Fruit fly (Drosophila melanogaster) whole organism, prepupa: ENCODE measurements around the gene CG45218.

Source experiments
- Blimp-1 ChIP-seq: fragments of 200-800 bp; sonication (Bioruptor generic); optimal IDR thresholded peaks from 3 replicates; lab custom pipeline; 2017; ENCODE audit warnings: missing biosample characterization, missing genetic modification characterization, mild to moderate bottlenecking, moderate library complexity, missing genetic modification reagents
- CG10631 ChIP-seq: fragments of 200-800 bp; sonication (Bioruptor generic); optimal IDR thresholded peaks from 2 replicates; lab custom pipeline; 2016; ENCODE audit warnings: missing biosample characterization, missing genetic modification characterization
- CG10669 ChIP-seq: fragments of 200-800 bp; sonication (Bioruptor generic); optimal IDR thresholded peaks from 3 replicates; lab custom pipeline; 2018; ENCODE audit warnings: missing biosample characterization, mild to moderate bottlenecking, missing genetic modification characterization, moderate library complexity
- CG11762 ChIP-seq: fragments of 200-800 bp; sonication (Bioruptor generic); optimal IDR thresholded peaks from 3 replicates; lab custom pipeline; 2016; ENCODE audit warnings: missing biosample characterization, missing genetic modification characterization; ENCODE audit not compliant: insufficient read depth
- CG15336 ChIP-seq: fragments of 200-800 bp; sonication (Bioruptor generic); IDR thresholded peaks from 2 replicates; pipeline ENCODE4 v1.3.6; 2022; ENCODE audit warnings: missing biosample characterization, missing genetic modification characterization
- CG1621 ChIP-seq: fragments of 200-800 bp; sonication (Bioruptor generic); optimal IDR thresholded peaks from 3 replicates; lab custom pipeline; 2018; ENCODE audit warnings: missing biosample characterization, mild to moderate bottlenecking, missing genetic modification characterization
- CG3032 ChIP-seq: fragments of 200-800 bp; optimal IDR thresholded peaks from 2 replicates; lab custom pipeline; 2019; ENCODE audit warnings: missing biosample characterization, mild to moderate bottlenecking, missing genetic modification characterization, moderate library complexity
- CG31627 ChIP-seq: fragments of 200-800 bp; sonication (Bioruptor generic); optimal IDR thresholded peaks from 3 replicates; lab custom pipeline; 2016; ENCODE audit warnings: missing biosample characterization, missing genetic modification characterization
- CG32006 ChIP-seq: fragments of 200-800 bp; sonication (Bioruptor generic); optimal IDR thresholded peaks from 3 replicates; lab custom pipeline; 2017; ENCODE audit warnings: missing biosample characterization, mild to moderate bottlenecking, missing genetic modification characterization
- CG34406 ChIP-seq: fragments of 200-800 bp; sonication (Bioruptor generic); optimal IDR thresholded peaks from 3 replicates; lab custom pipeline; 2016; ENCODE audit warnings: missing biosample characterization, missing genetic modification characterization
- CG3919 ChIP-seq: fragments of 200-800 bp; sonication (Bioruptor generic); optimal IDR thresholded peaks from 3 replicates; lab custom pipeline; 2016; ENCODE audit warnings: missing biosample characterization, missing genetic modification characterization
- CG4318 ChIP-seq: fragments of 200-800 bp; sonication (Bioruptor generic); optimal IDR thresholded peaks from 3 replicates; lab custom pipeline; 2017; ENCODE audit warnings: missing biosample characterization, mild to moderate bottlenecking, missing genetic modification characterization
- CG6163 ChIP-seq: fragments of 200-800 bp; sonication (Bioruptor generic); IDR thresholded peaks from 3 replicates; pipeline ENCODE4 v1.3.6; 2022; ENCODE audit warnings: missing biosample characterization, missing genetic modification characterization
- CG6792 ChIP-seq: fragments of 200-800 bp; sonication (Bioruptor generic); optimal IDR thresholded peaks from 3 replicates; lab custom pipeline; 2016; ENCODE audit warnings: missing biosample characterization, missing genetic modification characterization
- CG6854 ChIP-seq: fragments of 200-800 bp; sonication (Bioruptor generic); optimal IDR thresholded peaks from 2 replicates; lab custom pipeline; 2017; ENCODE audit warnings: missing biosample characterization, mild to moderate bottlenecking, missing genetic modification characterization
- CG8119 ChIP-seq: fragments of 200-800 bp; sonication (Bioruptor generic); IDR thresholded peaks from 3 replicates; pipeline ENCODE4 v1.3.6; 2022; ENCODE audit warnings: missing biosample characterization, missing genetic modification characterization
- CG8319 ChIP-seq: fragments of 200-800 bp; sonication (Bioruptor generic); optimal IDR thresholded peaks from 3 replicates; lab custom pipeline; 2016; ENCODE audit warnings: missing biosample characterization, missing genetic modification characterization
- CG8632 ChIP-seq: fragments of 200-800 bp; sonication (Bioruptor generic); optimal IDR thresholded peaks from 3 replicates; lab custom pipeline; 2016; ENCODE audit warnings: missing biosample characterization, missing genetic modification characterization
- CG9139 ChIP-seq: fragments of 200-800 bp; sonication (Bioruptor generic); optimal IDR thresholded peaks from 3 replicates; lab custom pipeline; 2017; ENCODE audit warnings: missing biosample characterization, mild to moderate bottlenecking, missing genetic modification characterization
- Eip78C ChIP-seq: fragments of 200-800 bp; sonication (Bioruptor generic); peaks from one replicate; lab custom pipeline; 2016; ENCODE audit warnings: missing biosample characterization, missing genetic modification characterization
- Eip93F ChIP-seq: fragments of 200-800 bp; sonication (Bioruptor generic); optimal IDR thresholded peaks from 2 replicates; lab custom pipeline; 2016; ENCODE audit warnings: missing biosample characterization, mild to moderate bottlenecking, missing genetic modification characterization
- Ets96B ChIP-seq: fragments of 200-800 bp; optimal IDR thresholded peaks from 2 replicates; lab custom pipeline; 2019; ENCODE audit warnings: missing biosample characterization, mild to moderate bottlenecking, missing genetic modification characterization, moderate library complexity
- Hr39 ChIP-seq: fragments of 200-800 bp; sonication (Bioruptor generic); optimal IDR thresholded peaks from 2 replicates; lab custom pipeline; 2016; ENCODE audit warnings: missing biosample characterization, missing genetic modification characterization
- Hr4 ChIP-seq: fragments of 200-800 bp; sonication (Bioruptor generic); optimal IDR thresholded peaks from 3 replicates; lab custom pipeline; 2016; ENCODE audit warnings: missing biosample characterization, missing genetic modification characterization
- Lpt ChIP-seq: fragments of 200-800 bp; sonication (Bioruptor generic); optimal IDR thresholded peaks from 3 replicates; lab custom pipeline; 2016; ENCODE audit warnings: missing biosample characterization, missing genetic modification characterization
- OdsH ChIP-seq: fragments of 200-800 bp; sonication (Bioruptor generic); optimal IDR thresholded peaks from 3 replicates; lab custom pipeline; 2016; ENCODE audit warnings: missing biosample characterization, missing genetic modification characterization
- Smox ChIP-seq: fragments of 200-800 bp; sonication (Bioruptor generic); optimal IDR thresholded peaks from 3 replicates; lab custom pipeline; 2016; ENCODE audit warnings: missing biosample characterization, missing genetic modification characterization
- Sox102F ChIP-seq: fragments of 200-800 bp; sonication (Bioruptor generic); optimal IDR thresholded peaks from 2 replicates; lab custom pipeline; 2016; ENCODE audit warnings: missing biosample characterization, mild to moderate bottlenecking, missing genetic modification characterization
- Sox14 ChIP-seq: fragments of 200-800 bp; sonication (Bioruptor generic); optimal IDR thresholded peaks from 3 replicates; lab custom pipeline; 2016; ENCODE audit warnings: missing biosample characterization, missing genetic modification characterization
- Sox15 ChIP-seq: fragments of 200-800 bp; sonication (Bioruptor generic); optimal IDR thresholded peaks from 3 replicates; lab custom pipeline; 2016; ENCODE audit warnings: missing biosample characterization, missing genetic modification characterization
- acj6 ChIP-seq: fragments of 200-800 bp; sonication (Bioruptor generic); optimal IDR thresholded peaks from 3 replicates; lab custom pipeline; 2016; ENCODE audit warnings: missing biosample characterization, missing genetic modification characterization
- dac ChIP-seq: fragments of 200-800 bp; sonication (Bioruptor generic); optimal IDR thresholded peaks from 2 replicates; lab custom pipeline; 2017; ENCODE audit warnings: missing biosample characterization, mild to moderate bottlenecking, missing genetic modification characterization
- dsx ChIP-seq: fragments of 200-800 bp; optimal IDR thresholded peaks from 3 replicates; lab custom pipeline; 2019; ENCODE audit warnings: missing biosample characterization, mild to moderate bottlenecking, missing genetic modification characterization, moderate library complexity; ENCODE audit not compliant: poor library complexity, severe bottlenecking
- eg ChIP-seq: fragments of 200-800 bp; sonication (Bioruptor generic); IDR thresholded peaks from 3 replicates; pipeline ENCODE4 v1.3.6; 2022; ENCODE audit warnings: missing biosample characterization, missing genetic modification characterization
- esn ChIP-seq: fragments of 200-800 bp; sonication (Bioruptor generic); optimal IDR thresholded peaks from 2 replicates; lab custom pipeline; 2016; ENCODE audit warnings: missing biosample characterization, mild to moderate bottlenecking, missing genetic modification characterization, moderate library complexity
- fd59A ChIP-seq: fragments of 200-800 bp; sonication (Bioruptor generic); optimal IDR thresholded peaks from 2 replicates; lab custom pipeline; 2017; ENCODE audit warnings: missing biosample characterization, mild to moderate bottlenecking, missing genetic modification characterization, missing genetic modification reagents
- fd85E ChIP-seq: fragments of 200-800 bp; sonication (Bioruptor generic); optimal IDR thresholded peaks from 3 replicates; lab custom pipeline; 2016; ENCODE audit warnings: missing biosample characterization, missing genetic modification characterization
- fkh ChIP-seq: fragments of 200-800 bp; sonication (Bioruptor generic); optimal IDR thresholded peaks from 3 replicates; lab custom pipeline; 2017; ENCODE audit warnings: missing biosample characterization, mild to moderate bottlenecking, missing genetic modification characterization, moderate library complexity
- net ChIP-seq: fragments of 200-800 bp; sonication (Bioruptor generic); optimal IDR thresholded peaks from 3 replicates; lab custom pipeline; 2016; ENCODE audit warnings: missing biosample characterization, missing genetic modification characterization
- pdm3 ChIP-seq: fragments of 200-800 bp; sonication (Bioruptor generic); optimal IDR thresholded peaks from 3 replicates; lab custom pipeline; 2016; ENCODE audit warnings: missing biosample characterization, missing genetic modification characterization
- spab ChIP-seq: fragments of 200-800 bp; sonication (Bioruptor generic); optimal IDR thresholded peaks from 2 replicates; lab custom pipeline; 2017; ENCODE audit warnings: missing biosample characterization, mild to moderate bottlenecking, missing genetic modification characterization, missing genetic modification reagents
- svp ChIP-seq: fragments of 200-800 bp; sonication (Bioruptor generic); peaks from one replicate; lab custom pipeline; 2016; ENCODE audit warnings: missing biosample characterization, missing genetic modification characterization
- vri ChIP-seq: fragments of 200-800 bp; sonication (Bioruptor generic); optimal IDR thresholded peaks from 3 replicates; lab custom pipeline; 2016; ENCODE audit warnings: missing biosample characterization, mild to moderate bottlenecking, missing genetic modification characterization

CG45218 gene

DNA sequence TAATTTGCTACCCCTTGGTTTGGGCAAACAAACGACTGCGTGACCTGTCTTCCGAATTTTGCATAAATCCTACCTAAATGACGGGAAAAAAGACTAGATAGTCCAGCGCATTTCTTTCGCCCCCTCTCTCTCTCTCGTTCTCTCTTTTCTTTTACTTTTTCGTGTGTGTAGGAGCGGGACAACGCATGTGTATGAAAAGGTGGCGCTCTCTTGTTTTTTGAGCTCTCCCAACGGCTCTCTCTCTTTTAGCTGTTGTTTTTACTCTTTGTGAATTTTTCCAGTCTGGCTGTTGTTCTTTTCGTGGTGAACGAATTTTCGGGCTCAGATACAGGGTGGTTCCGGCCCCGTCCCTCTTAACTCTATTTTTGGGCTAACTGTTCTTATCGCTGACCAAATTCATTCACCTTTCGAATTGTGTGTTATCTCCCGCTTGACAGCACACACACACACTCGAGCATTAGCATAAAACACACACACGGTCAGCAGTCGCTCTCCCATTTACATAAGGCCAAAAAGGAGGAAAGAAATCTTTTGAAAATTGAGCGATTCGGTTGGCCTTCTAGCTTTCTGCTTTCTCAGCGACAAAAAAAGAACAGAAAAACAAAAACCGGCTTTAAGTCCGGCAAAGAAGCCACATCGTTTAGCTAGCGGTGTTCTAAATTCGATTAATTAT, 1.1 kb upstream of the CG45218 start (continued):
- TF ChIP-seq CG32006 (GFP tag; lab: Kevin White, UChicago) (peak; percentile 8), CG9139 (GFP tag; lab: Kevin White, UChicago) (peak; percentile 33), CG1621 (tag; lab: Kevin White, UChicago) (no peak), Eip78C (peak; percentile 55), Sox15 (GFP tag; lab: Kevin White, UChicago) (no peak), CG6854 (no peak), CG8119 (no peak), CG31627 (no peak), CG8632 (GFP tag; lab: Kevin White, UChicago) (peak; percentile 10), Eip93F (GFP tag; lab: Kevin White, UChicago) (no peak), svp (GFP tag; lab: Kevin White, UChicago) (peak; percentile 69), esn (GFP tag; lab: Kevin White, UChicago) (no peak), CG3919 (GFP tag; lab: Kevin White, UChicago) (peak; percentile 11), eg (no peak), CG6792 (GFP tag; lab: Kevin White, UChicago) (no peak), pdm3 (GFP tag; lab: Kevin White, UChicago) (no peak)

DNA sequence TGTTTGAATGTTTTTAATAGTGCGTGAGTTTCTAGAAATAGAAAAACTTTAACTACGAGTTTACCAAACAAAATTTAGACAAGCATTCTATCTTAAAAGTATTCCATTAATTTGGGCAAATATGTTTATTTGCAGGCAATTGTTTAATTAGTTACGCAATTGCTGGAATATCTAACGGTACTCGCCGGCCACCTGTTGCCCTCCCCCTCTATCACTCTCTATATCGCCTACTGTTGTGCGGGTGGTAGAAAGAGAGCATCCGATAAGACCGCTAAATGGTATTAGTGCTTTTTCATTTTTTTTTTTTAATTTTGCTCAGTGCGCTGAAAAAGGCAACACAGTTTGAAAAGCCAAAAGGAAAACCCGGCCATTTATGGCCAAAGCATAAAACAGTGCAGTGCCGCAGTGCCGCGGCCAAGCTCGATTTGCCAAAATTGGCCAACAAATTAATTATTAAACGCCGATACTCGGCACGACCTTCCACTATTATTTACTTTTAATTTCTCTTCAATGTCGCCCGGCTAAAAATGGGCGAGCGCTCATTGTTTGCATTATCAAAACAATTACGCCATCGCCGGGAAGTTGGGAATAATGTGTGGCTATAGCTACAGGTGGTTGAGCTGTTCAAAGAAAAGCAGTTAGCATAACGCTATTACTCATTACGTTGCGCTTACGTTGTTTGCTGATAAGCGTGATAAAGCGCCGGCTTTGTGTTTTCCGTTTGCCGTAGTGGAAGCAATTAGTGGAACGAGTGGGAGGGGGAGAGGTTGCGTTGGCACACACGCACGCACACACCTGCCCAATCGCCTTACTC, 564 bp downstream of the CG45218 start:
- no peak for TF ChIP-seq acj6
- peak; percentile 34 for TF ChIP-seq svp (GFP tag; lab: Kevin White, UChicago)
- no peak for TF ChIP-seq CG10669 (GFP tag; lab: Kevin White, UChicago)
- peak; percentile 15 for TF ChIP-seq CG1621 (tag; lab: Kevin White, UChicago)
- peak; percentile 70 for TF ChIP-seq fkh (GFP tag; lab: Kevin White, UChicago)
- peak; percentile 47 for TF ChIP-seq vri (GFP tag; lab: Kevin White, UChicago)

DNA sequence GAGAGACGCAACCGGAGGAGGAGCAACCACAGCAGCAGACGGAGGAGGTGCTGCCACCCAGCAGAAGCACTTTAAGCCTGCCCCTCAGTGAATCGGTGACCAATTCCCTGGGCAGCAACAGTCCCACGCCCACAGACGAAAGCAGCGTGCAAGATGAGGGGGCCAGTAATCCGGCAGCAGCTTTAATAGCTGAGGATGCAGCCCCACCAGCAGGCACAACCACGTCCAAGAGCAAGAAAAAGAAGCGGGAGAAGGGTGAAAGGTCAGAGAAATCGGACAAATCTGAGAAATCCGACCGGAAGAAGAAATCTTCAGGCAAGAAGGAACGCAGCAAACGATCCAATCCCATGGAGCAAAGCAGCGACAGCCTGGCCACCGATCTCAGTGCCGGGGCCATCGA, 1.8 kb downstream of the CG45218 start:
- TF ChIP-seq CG4318 (GFP tag; lab: Kevin White, UChicago) (no peak), eg (no peak), Eip78C (no peak), Lpt (GFP tag; lab: Kevin White, UChicago) (no peak), Smox (GFP tag; lab: Kevin White, UChicago) (no peak), esn (GFP tag; lab: Kevin White, UChicago) (no peak), CG8319 (no peak), dac (no peak), OdsH (GFP tag; lab: Kevin White, UChicago) (no peak), CG10631 (GFP tag; lab: Kevin White, UChicago) (no peak), Sox14 (GFP tag; lab: Kevin White, UChicago) (no peak), spab (GFP tag; lab: Kevin White, UChicago) (no peak)

DNA sequence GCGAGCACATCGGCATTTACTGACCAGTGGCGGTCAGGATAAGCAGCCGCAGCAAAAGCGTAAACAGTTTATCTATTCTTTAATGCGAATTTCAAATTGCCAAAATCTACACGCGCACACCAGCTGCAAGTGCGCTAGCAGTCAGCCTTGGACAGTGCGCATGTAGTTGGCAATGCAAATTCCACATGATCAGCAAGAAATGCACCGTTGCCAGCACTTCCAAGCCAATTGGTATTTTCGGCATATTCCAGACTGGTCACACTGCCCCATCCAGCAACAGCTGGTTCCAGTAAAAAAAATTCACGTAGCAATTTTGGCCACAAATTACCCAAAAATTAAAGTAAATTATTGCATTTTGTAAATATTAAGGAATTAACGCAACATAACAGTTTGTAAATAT, 2.8 kb downstream of the CG45218 start:
- no peak for TF ChIP-seq CG34406 (GFP tag; lab: Kevin White, UChicago)
- peak; percentile 1 for TF ChIP-seq CG3032 (tag; lab: Kevin White, UChicago)
- no peak for TF ChIP-seq CG6163 (GFP tag; lab: Robert Waterston, UW)
- no peak for TF ChIP-seq fd85E
- TF ChIP-seq dsx (GFP tag; lab: Kevin White, UChicago), result no peak
- TF ChIP-seq Eip78C, result peak; percentile 0
- no peak for TF ChIP-seq CG10669 (GFP tag; lab: Kevin White, UChicago)
- peak; percentile 5 for TF ChIP-seq Hr39
- no peak for TF ChIP-seq Sox102F (GFP tag; lab: Kevin White, UChicago)
- TF ChIP-seq Smox (GFP tag; lab: Kevin White, UChicago), result no peak
- TF ChIP-seq Sox14 (GFP tag; lab: Kevin White, UChicago), result peak; percentile 4
- no peak for TF ChIP-seq CG6792 (GFP tag; lab: Kevin White, UChicago)
- TF ChIP-seq Sox15 (GFP tag; lab: Kevin White, UChicago), result no peak
- TF ChIP-seq esn (GFP tag; lab: Kevin White, UChicago), result peak; percentile 14
- no peak for TF ChIP-seq Hr4 (GFP tag; lab: Kevin White, UChicago)
- TF ChIP-seq CG9139 (GFP tag; lab: Kevin White, UChicago), result no peak
- no peak for TF ChIP-seq Blimp-1 (GFP tag; lab: Kevin White, UChicago)
- no peak for TF ChIP-seq fd59A (GFP tag; lab: Kevin White, UChicago)
- TF ChIP-seq Ets96B (tag; lab: Kevin White, UChicago), result no peak
- TF ChIP-seq net (GFP tag; lab: Kevin White, UChicago), result no peak
- no peak for TF ChIP-seq CG11762
- TF ChIP-seq CG15336 (GFP tag; lab: Robert Waterston, UW), result no peak
- TF ChIP-seq CG8119, result no peak
- no peak for TF ChIP-seq CG31627
